Worm (Caenorhabditis elegans) whole organism, L4 larva: ENCODE measurements around the gene wrm-1.

ENCODE experiments used
- F37D6.2 ChIP-seq: sonication (generic microtip); optimal IDR thresholded peaks from 2 replicates; lab custom pipeline; 2016; ENCODE audit warnings: mild to moderate bottlenecking, missing genetic modification characterization, missing compliant biosample characterization
- R02D3.7 ChIP-seq: fragments of 150-350 bp; sonication (generic microtip); optimal IDR thresholded peaks from 3 replicates; lab custom pipeline; 2014; ENCODE audit warnings: missing biosample characterization, missing genetic modification characterization
- T20F7.1 ChIP-seq: fragments of 200-800 bp; sonication (Bioruptor generic); optimal IDR thresholded peaks from 2 replicates; lab custom pipeline; 2018; ENCODE audit warnings: mild to moderate bottlenecking, missing genetic modification characterization, missing compliant biosample characterization
- Y48G9A.11 ChIP-seq: fragments of 200-800 bp; sonication (Bioruptor generic); IDR thresholded peaks from 2 replicates; pipeline ENCODE4 v1.3.6; 2022; ENCODE audit warnings: missing genetic modification reagents, missing genetic modification characterization, missing compliant biosample characterization
- ZK337.2 ChIP-seq: fragments of 200-800 bp; sonication (Bioruptor generic); IDR thresholded peaks from 2 replicates; pipeline ENCODE4 v1.3.6; 2022; ENCODE audit warnings: missing genetic modification reagents, missing genetic modification characterization, missing compliant biosample characterization
- ama-1 ChIP-seq: fragments of 150-350 bp; optimal IDR thresholded peaks from 2 replicates; lab custom pipeline; 2014; ENCODE audit warnings: inconsistent platforms, mixed read lengths
- arid-1 ChIP-seq: fragments of 200-800 bp; sonication (Bioruptor generic); conservative IDR thresholded peaks from 2 replicates; pipeline ENCODE4 v1.3.6; 2022; ENCODE audit warnings: missing genetic modification reagents, missing genetic modification characterization, missing compliant biosample characterization
- attf-4 ChIP-seq: sonication (generic microtip); optimal IDR thresholded peaks from 3 replicates; lab custom pipeline; 2017; ENCODE audit warnings: missing biosample characterization, missing genetic modification characterization
- ceh-20 ChIP-seq: fragments of 200-800 bp; sonication (Bioruptor generic); IDR thresholded peaks from 2 replicates; pipeline ENCODE4 v1.3.6; 2022; ENCODE audit warnings: missing genetic modification reagents, missing genetic modification characterization, missing compliant biosample characterization
- ceh-28 ChIP-seq: fragments of 150-350 bp; optimal IDR thresholded peaks from 2 replicates; lab custom pipeline; 2014; ENCODE audit warnings: missing biosample characterization, missing genetic modification reagents, missing genetic modification characterization
- ceh-32 ChIP-seq: sonication (generic microtip); optimal IDR thresholded peaks from 2 replicates; lab custom pipeline; 2016; ENCODE audit warnings: mild to moderate bottlenecking, missing genetic modification characterization, missing compliant biosample characterization; ENCODE audit not compliant: poor library complexity
- ceh-44 ChIP-seq: fragments of 200-800 bp; sonication (Bioruptor generic); IDR thresholded peaks from 2 replicates; pipeline ENCODE4 v1.3.6; 2022; ENCODE audit warnings: missing genetic modification reagents, missing genetic modification characterization, missing compliant biosample characterization
- ceh-82 ChIP-seq: sonication (generic microtip); optimal IDR thresholded peaks from 2 replicates; lab custom pipeline; 2017; ENCODE audit warnings: missing biosample characterization, missing genetic modification characterization
- ces-1 ChIP-seq: fragments of 150-350 bp; sonication (generic microtip); optimal IDR thresholded peaks from 4 replicates; lab custom pipeline; 2014; ENCODE audit warnings: missing biosample characterization, missing genetic modification reagents, missing genetic modification characterization
- daf-16 ChIP-seq, 3 experiments: sonication (generic microtip); optimal IDR thresholded peaks; 2 replicates each; lab custom pipeline; 2016 to 2017; ENCODE audit warnings: missing genetic modification characterization in 3 of 3, missing genetic modification reagents in 3 of 3, mild to moderate bottlenecking in 2 of 3, missing compliant biosample characterization in 2 of 3, missing biosample characterization in 1 of 3, moderate library complexity in 1 of 3
- daf-19 ChIP-seq: fragments of 200-800 bp; sonication (Bioruptor generic); conservative IDR thresholded peaks from 2 replicates; pipeline ENCODE4 v1.3.6; 2022; ENCODE audit warnings: missing genetic modification characterization, missing compliant biosample characterization
- dmd-6 ChIP-seq: fragments of 200-800 bp; sonication (Bioruptor generic); IDR thresholded peaks from 2 replicates; pipeline ENCODE4 v1.3.6; 2022; ENCODE audit warnings: missing genetic modification reagents, missing genetic modification characterization, missing compliant biosample characterization
- dmd-8 ChIP-seq: fragments of 200-800 bp; sonication (Bioruptor generic); IDR thresholded peaks from 2 replicates; pipeline ENCODE4 v1.3.6; 2022; ENCODE audit warnings: missing genetic modification characterization, missing compliant biosample characterization
- hif-1 ChIP-seq, 2 experiments: sonication (generic microtip); optimal IDR thresholded peaks; 2 replicates each; lab custom pipeline; 2016 to 2017; ENCODE audit warnings: missing compliant biosample characterization in 2 of 2, missing genetic modification characterization in 2 of 2, missing genetic modification reagents in 2 of 2, missing genotype in 2 of 2, mild to moderate bottlenecking in 1 of 2
- hlh-11 ChIP-seq: fragments of 200-800 bp; sonication (Bioruptor generic); optimal IDR thresholded peaks from 2 replicates; lab custom pipeline; 2018; ENCODE audit warnings: mild to moderate bottlenecking, missing genetic modification characterization, missing compliant biosample characterization
- lin-15B ChIP-seq: fragments of 150-350 bp; sonication (generic microtip); optimal IDR thresholded peaks from 3 replicates; lab custom pipeline; 2014; ENCODE audit warnings: missing biosample characterization, missing genetic modification characterization
- lin-29 ChIP-seq: fragments of 200-800 bp; sonication (Bioruptor generic); IDR thresholded peaks from 2 replicates; pipeline ENCODE4 v1.3.6; 2022; ENCODE audit warnings: missing genetic modification reagents, missing genetic modification characterization, missing compliant biosample characterization
- mdl-1 ChIP-seq, 2 experiments: fragments of 150-350 bp in 1 of 2; sonication (generic microtip) in 1 of 2; optimal IDR thresholded peaks; 2 replicates each; lab custom pipeline; 2014 to 2017; ENCODE audit warnings: missing biosample characterization in 2 of 2, missing genetic modification characterization in 2 of 2
- mes-2 ChIP-seq: sonication (generic microtip); optimal IDR thresholded peaks from 2 replicates; lab custom pipeline; 2016; ENCODE audit warnings: missing genotype, mild to moderate bottlenecking, missing genetic modification characterization, missing compliant biosample characterization; ENCODE audit not compliant: poor library complexity, severe bottlenecking
- mxl-2 ChIP-seq: fragments of 200-800 bp; sonication (Bioruptor generic); conservative IDR thresholded peaks from 2 replicates; pipeline ENCODE4 v1.3.6; 2022; ENCODE audit warnings: missing genetic modification reagents, missing genetic modification characterization, missing compliant biosample characterization
- nhr-102 ChIP-seq: sonication (generic microtip); optimal IDR thresholded peaks from 2 replicates; lab custom pipeline; 2016; ENCODE audit warnings: mild to moderate bottlenecking, missing genetic modification characterization, moderate library complexity, missing compliant biosample characterization
- nhr-25 ChIP-seq: sonication (generic microtip); optimal IDR thresholded peaks from 2 replicates; lab custom pipeline; 2017; ENCODE audit warnings: missing genetic modification characterization, mild to moderate bottlenecking, missing compliant biosample characterization, antibody characterized with exemption, moderate library complexity, borderline replicate concordance; ENCODE audit not compliant: insufficient read depth
- nhr-42 ChIP-seq: fragments of 200-800 bp; sonication (Bioruptor generic); IDR thresholded peaks from 2 replicates; pipeline ENCODE4 v1.3.6; 2022; ENCODE audit warnings: missing genetic modification characterization, missing compliant biosample characterization
- nhr-6 ChIP-seq: fragments of 150-350 bp; optimal IDR thresholded peaks from 2 replicates; lab custom pipeline; 2014; ENCODE audit warnings: missing biosample characterization, missing genetic modification characterization
- nhr-76 ChIP-seq: fragments of 150-350 bp; optimal IDR thresholded peaks from 2 replicates; lab custom pipeline; 2014; ENCODE audit warnings: missing biosample characterization, missing genetic modification characterization
- nhr-77 ChIP-seq: fragments of 150-350 bp; optimal IDR thresholded peaks from 2 replicates; lab custom pipeline; 2014; ENCODE audit warnings: missing biosample characterization, missing genetic modification characterization
- pha-4 ChIP-seq, 2 experiments: fragments of 150-350 bp in 1 of 2; fragments of 200-800 bp in 1 of 2; sonication (Bioruptor generic) in 1 of 2; IDR thresholded peaks in 1 of 2; optimal IDR thresholded peaks in 1 of 2; 2 replicates each; pipeline versions ENCODE4 v1.3.6 to Lab custom; 2014 to 2022; ENCODE audit warnings: missing genetic modification characterization in 2 of 2, missing genetic modification reagents in 2 of 2, missing biosample characterization in 1 of 2, missing compliant biosample characterization in 1 of 2
- pqm-1 ChIP-seq: sonication (generic microtip); optimal IDR thresholded peaks from 2 replicates; lab custom pipeline; 2017; ENCODE audit warnings: missing biosample characterization, missing genetic modification characterization
- saeg-2 ChIP-seq: fragments of 200-800 bp; sonication (Bioruptor generic); IDR thresholded peaks from 2 replicates; pipeline ENCODE4 v1.3.6; 2022; ENCODE audit warnings: missing genetic modification reagents, missing genetic modification characterization, missing compliant biosample characterization
- set-16 ChIP-seq: fragments of 200-800 bp; sonication (Bioruptor generic); IDR thresholded peaks from 2 replicates; pipeline ENCODE4 v1.3.6; 2022; ENCODE audit warnings: missing genetic modification reagents, missing genetic modification characterization, missing compliant biosample characterization
- tag-97 ChIP-seq: fragments of 200-800 bp; sonication (Bioruptor generic); IDR thresholded peaks from 2 replicates; pipeline ENCODE4 v1.3.6; 2022; ENCODE audit warnings: missing genetic modification characterization, missing compliant biosample characterization
- tra-1 ChIP-seq: fragments of 200-800 bp; sonication (Bioruptor generic); IDR thresholded peaks from 2 replicates; pipeline ENCODE4 v1.3.6; 2022; ENCODE audit warnings: missing genetic modification reagents, missing genetic modification characterization, missing compliant biosample characterization
- zfp-2 ChIP-seq: sonication (generic microtip); optimal IDR thresholded peaks from 2 replicates; lab custom pipeline; 2016; ENCODE audit warnings: mild to moderate bottlenecking, missing genetic modification characterization, missing compliant biosample characterization
- ztf-11 ChIP-seq: fragments of 150-350 bp; optimal IDR thresholded peaks from 2 replicates; lab custom pipeline; 2014; ENCODE audit warnings: missing biosample characterization, missing genetic modification characterization
- ztf-7 ChIP-seq: fragments of 150-350 bp; optimal IDR thresholded peaks from 2 replicates; lab custom pipeline; 2014; ENCODE audit warnings: missing biosample characterization, missing genetic modification characterization

Gene wrm-1

DNA sequence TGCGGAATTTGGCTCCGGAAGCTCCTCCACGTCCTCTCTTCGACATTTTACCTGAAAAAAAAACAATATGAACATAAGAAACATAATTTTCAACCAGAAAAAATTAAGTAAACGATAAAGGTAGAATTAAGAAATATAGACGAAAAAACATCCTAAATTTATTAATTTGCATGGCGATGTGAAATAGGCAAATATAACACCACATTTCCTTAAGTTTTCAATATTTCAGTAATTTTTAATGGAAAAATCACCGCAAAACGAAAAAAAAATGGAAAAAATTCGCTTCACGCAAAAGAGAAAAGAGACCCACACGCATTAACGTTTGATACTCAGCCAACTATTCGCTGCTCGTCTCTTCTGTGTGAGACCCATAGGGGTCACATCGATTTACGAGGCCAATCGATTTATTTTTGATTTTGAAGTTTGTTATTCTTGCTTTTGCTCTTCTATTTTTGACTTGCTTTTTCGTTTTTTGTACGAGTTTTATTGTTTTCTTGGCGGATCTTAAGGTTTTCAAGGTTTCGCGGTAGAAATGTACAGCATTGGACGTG is 16.5 kb upstream of the wrm-1 start, which contains the start of gene rpl-23 (continued):
- TF ChIP-seq ceh-32 (tag; lab: Kevin White, UChicago) (no peak), ceh-82 (tag; lab: Kevin White, UChicago) (no peak), mdl-1 (tag; optimal IDR thresholded peaks at IDR 0.05; lab: Kevin White, UChicago) (peak in 1 of 2 experiments; percentile 71), F37D6.2 (tag; lab: Kevin White, UChicago) (peak; percentile 59), ZK337.2 (GFP tag; lab: Robert Waterston, UW) (0 out of 2 replicates have a peak, but pooled peaks have one; percentile 23), ama-1 (peak; percentile 77), daf-19 (GFP tag; lab: Robert Waterston, UW) (no peak), daf-16 (GFP tag; optimal IDR thresholded peaks at IDR 0.05; lab: Kevin White, UChicago) (peak in 1 of 2 experiments; percentile 38), daf-16 (tag; optimal IDR thresholded peaks at IDR 0.05; lab: Kevin White, UChicago) (peak; percentile 72), Y48G9A.11 (GFP tag; lab: Robert Waterston, UW) (peak; percentile 35; the same call in 1 of the 2 replicates), nhr-6 (tag; lab: Kevin White, UChicago) (peak; percentile 73), arid-1 (GFP tag; lab: Robert Waterston, UW) (peak; percentile 74; the same call in 1 of the 2 replicates), ceh-28 (tag; lab: Kevin White, UChicago) (peak; percentile 85), ztf-7 (peak; percentile 73), ces-1 (GFP tag; lab: Kevin White, UChicago) (peak; percentile 63), hif-1 (tag; optimal IDR thresholded peaks at IDR 0.05; lab: Kevin White, UChicago) (peak in 1 of 2 experiments; percentile 77), hlh-11 (tag; lab: Kevin White, UChicago) (peak; percentile 77), mes-2 (tag; lab: Kevin White, UChicago) (peak; percentile 92), lin-15B (tag; lab: Kevin White, UChicago) (no peak), nhr-42 (no peak), pqm-1 (tag; lab: Kevin White, UChicago) (peak; percentile 7), nhr-102 (tag; lab: Kevin White, UChicago) (peak; percentile 52), T20F7.1 (GFP tag; lab: Kevin White, UChicago) (peak; percentile 85), ztf-11 (tag; lab: Kevin White, UChicago) (no peak), zfp-2 (tag; lab: Kevin White, UChicago) (peak; percentile 70), dmd-6 (GFP tag; lab: Robert Waterston, UW) (peak; percentile 62), nhr-77 (tag; lab: Kevin White, UChicago) (peak; percentile 96), nhr-76 (tag; lab: Kevin White, UChicago) (no peak), nhr-25 (peak; percentile 36)

DNA sequence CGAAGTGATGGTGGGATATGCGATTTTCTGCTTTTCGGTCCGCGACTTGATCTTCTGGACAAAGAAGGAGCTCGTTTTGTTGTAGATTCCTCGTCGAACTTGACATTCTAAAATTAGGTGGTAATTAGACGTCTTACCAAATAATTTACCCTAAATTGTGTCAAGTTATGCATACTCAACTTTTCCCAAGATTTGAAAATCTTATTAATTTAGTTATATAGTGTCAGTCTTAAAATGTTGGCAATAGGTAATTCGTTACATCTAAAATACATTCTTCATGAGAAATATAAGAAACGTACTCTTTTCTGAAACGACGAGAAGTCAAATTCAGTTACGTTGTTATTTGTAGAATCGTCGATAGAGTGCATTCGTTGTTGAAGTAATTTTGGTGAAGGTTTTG is 15.1 kb upstream of the wrm-1 start:
- TF ChIP-seq ceh-20 (GFP tag; lab: Robert Waterston, UW) = no peak
- no peak for TF ChIP-seq tag-97 (GFP tag; lab: Robert Waterston, UW)
- no peak for TF ChIP-seq daf-16 (GFP tag; optimal IDR thresholded peaks at IDR 0.05; lab: Kevin White, UChicago)
- no peak for TF ChIP-seq daf-16 (tag; optimal IDR thresholded peaks at IDR 0.05; lab: Kevin White, UChicago)
- no peak for TF ChIP-seq ceh-82 (tag; lab: Kevin White, UChicago)
- TF ChIP-seq saeg-2 (GFP tag; lab: Robert Waterston, UW) = no peak
- TF ChIP-seq dmd-8 = no peak
- TF ChIP-seq ceh-44 (GFP tag; lab: Robert Waterston, UW) = no peak
- no peak for TF ChIP-seq tra-1 (GFP tag; lab: Robert Waterston, UW)
- no peak for TF ChIP-seq R02D3.7 (tag; lab: Kevin White, UChicago)
- no peak for TF ChIP-seq set-16 (GFP tag; lab: Robert Waterston, UW)
- no peak for TF ChIP-seq lin-29
- TF ChIP-seq pha-4 (GFP tag; IDR thresholded peaks at IDR 0.05; lab: Robert Waterston, UW) = no peak
- no peak for TF ChIP-seq pha-4 (tag; optimal IDR thresholded peaks at IDR 0.05; lab: Kevin White, UChicago)
- TF ChIP-seq ceh-28 (tag; lab: Kevin White, UChicago) = no peak
- TF ChIP-seq arid-1 (GFP tag; lab: Robert Waterston, UW) = no peak
- no peak for TF ChIP-seq attf-4 (tag; lab: Kevin White, UChicago)
- TF ChIP-seq mxl-2 = no peak
- TF ChIP-seq, all 104 proteins: peak for 0
